Fruit fly (Drosophila melanogaster) whole organism, wandering third instar larva: ENCODE data around the gene Corp.

Experiments
- dl ChIP-seq, 2 experiments: fragments of 175-275, 200-275 bp in 1 of 2; fragments of 200-275 bp in 1 of 2; sonication (Bioruptor generic); optimal IDR thresholded peaks; lab custom pipeline; 2018; ENCODE audit warnings: mild to moderate bottlenecking in 2 of 2, missing biosample characterization in 2 of 2, missing genetic modification characterization in 2 of 2, moderate library complexity in 2 of 2; ENCODE audit not compliant: partially characterized antibody in 2 of 2, insufficient read depth in 1 of 2
- jim ChIP-seq: fragments of 175-275, 200-325 bp; sonication (Bioruptor generic); optimal IDR thresholded peaks from 2 replicates; lab custom pipeline; 2016; ENCODE audit warnings: missing biosample characterization, mild to moderate bottlenecking, missing genetic modification characterization
- sage ChIP-seq: fragments of 200-800 bp; sonication (Bioruptor generic); optimal IDR thresholded peaks from 2 replicates; lab custom pipeline; 2016; ENCODE audit warnings: missing biosample characterization, mild to moderate bottlenecking, missing genetic modification characterization
- usp ChIP-seq: fragments of >200 bp; optimal IDR thresholded peaks from 2 replicates; lab custom pipeline; 2017; ENCODE audit warnings: missing biosample characterization, missing genetic modification characterization

- TF ChIP-seq jim, result no peak
- no peak for TF ChIP-seq dl (GFP tag; optimal IDR thresholded peaks at IDR 0.05; lab: Kevin White, UChicago; ENCODE audit: insufficient read depth in 1 of 2, partially characterized antibody in 2 of 2)
- no peak for TF ChIP-seq usp (GFP tag; lab: Kevin White, UChicago)
- TF ChIP-seq sage (GFP tag; lab: Kevin White, UChicago), result peak; percentile 37
Observed at dm6 chrX:8240431-8240830, 30.8 kb downstream of the Corp start, which contains the start of gene CG2147.
